Fruit fly (Drosophila melanogaster) Kc167 (cell line): ENCODE data around the gene Ocho.

ENCODE experiments used
- Myc ChIP-seq: fragments of >200 bp; optimal IDR thresholded peaks from 2 replicates; lab custom pipeline; 2017; ENCODE audit warnings: missing external identifiers
- Sin3A ChIP-seq: fragments of >200 bp; optimal IDR thresholded peaks from 2 replicates; lab custom pipeline; 2018; ENCODE audit warnings: missing external identifiers
- h ChIP-seq: fragments of >200 bp; optimal IDR thresholded peaks from 3 replicates; lab custom pipeline; 2018; ENCODE audit warnings: missing external identifiers
- insv ChIP-seq: fragments of >200 bp; optimal IDR thresholded peaks from 3 replicates; lab custom pipeline; 2018; ENCODE audit warnings: missing external identifiers
- psq ChIP-seq: fragments of >200 bp; optimal IDR thresholded peaks from 2 replicates; lab custom pipeline; 2017; ENCODE audit warnings: missing external identifiers
- ttk ChIP-seq: sonication (Bioruptor generic); optimal IDR thresholded peaks from 2 replicates; lab custom pipeline; 2017; ENCODE audit warnings: missing external identifiers

- TF ChIP-seq psq (no peak), Myc (lab: Kevin White, UChicago) (no peak), h (lab: Kevin White, UChicago) (no peak), Sin3A (lab: Kevin White, UChicago) (no peak), ttk (lab: Kevin White, UChicago) (no peak), insv (lab: Kevin White, UChicago) (no peak)
Observed at dm6 chr3L:14957033-14957328, 17.7 kb upstream of the Ocho start.
